Worm (Caenorhabditis elegans) whole organism, L4 larva: ENCODE measurements around the gene bec-1.

ENCODE experiments used
- F10B5.3 ChIP-seq: sonication (generic microtip); optimal IDR thresholded peaks from 2 replicates; lab custom pipeline; 2016; ENCODE audit warnings: mild to moderate bottlenecking, missing genetic modification characterization, missing compliant biosample characterization
- F26F4.8 ChIP-seq: fragments of 200-800 bp; sonication (Bioruptor generic); conservative IDR thresholded peaks from 2 replicates; pipeline ENCODE4 v1.3.6; 2022; ENCODE audit warnings: missing genetic modification characterization, missing compliant biosample characterization
- F37D6.2 ChIP-seq: sonication (generic microtip); optimal IDR thresholded peaks from 2 replicates; lab custom pipeline; 2016; ENCODE audit warnings: mild to moderate bottlenecking, missing genetic modification characterization, missing compliant biosample characterization
- Y48G9A.11 ChIP-seq: fragments of 200-800 bp; sonication (Bioruptor generic); IDR thresholded peaks from 2 replicates; pipeline ENCODE4 v1.3.6; 2022; ENCODE audit warnings: missing genetic modification reagents, missing genetic modification characterization, missing compliant biosample characterization
- Y75B8A.6 ChIP-seq: fragments of 200-800 bp; sonication (Bioruptor generic); IDR thresholded peaks from 2 replicates; pipeline ENCODE4 v1.3.6; 2022; ENCODE audit warnings: missing genetic modification reagents, missing genetic modification characterization, missing compliant biosample characterization
- ZK546.5 ChIP-seq, 2 experiments: sonication (generic microtip); optimal IDR thresholded peaks; 2 replicates each; lab custom pipeline; 2017; ENCODE audit warnings: missing biosample characterization in 2 of 2, missing genetic modification characterization in 2 of 2
- ama-1 ChIP-seq: fragments of 150-350 bp; optimal IDR thresholded peaks from 2 replicates; lab custom pipeline; 2014; ENCODE audit warnings: inconsistent platforms, mixed read lengths
- ceh-20 ChIP-seq: fragments of 200-800 bp; sonication (Bioruptor generic); IDR thresholded peaks from 2 replicates; pipeline ENCODE4 v1.3.6; 2022; ENCODE audit warnings: missing genetic modification reagents, missing genetic modification characterization, missing compliant biosample characterization
- ceh-44 ChIP-seq: fragments of 200-800 bp; sonication (Bioruptor generic); IDR thresholded peaks from 2 replicates; pipeline ENCODE4 v1.3.6; 2022; ENCODE audit warnings: missing genetic modification reagents, missing genetic modification characterization, missing compliant biosample characterization
- ceh-62 ChIP-seq: sonication (generic microtip); optimal IDR thresholded peaks from 2 replicates; lab custom pipeline; 2017; ENCODE audit warnings: missing biosample characterization, missing genetic modification characterization
- ctbp-1 ChIP-seq: fragments of 200-800 bp; sonication (Bioruptor generic); IDR thresholded peaks from 2 replicates; pipeline ENCODE4 v1.3.6; 2022; ENCODE audit warnings: missing genetic modification reagents, missing genetic modification characterization, missing compliant biosample characterization
- daf-16 ChIP-seq, 3 experiments: sonication (generic microtip); optimal IDR thresholded peaks; 2 replicates each; lab custom pipeline; 2016 to 2017; ENCODE audit warnings: missing genetic modification characterization in 3 of 3, missing genetic modification reagents in 3 of 3, mild to moderate bottlenecking in 2 of 3, missing compliant biosample characterization in 2 of 3, missing biosample characterization in 1 of 3, moderate library complexity in 1 of 3
- daf-19 ChIP-seq: fragments of 200-800 bp; sonication (Bioruptor generic); conservative IDR thresholded peaks from 2 replicates; pipeline ENCODE4 v1.3.6; 2022; ENCODE audit warnings: missing genetic modification characterization, missing compliant biosample characterization
- daf-8 ChIP-seq: fragments of 200-800 bp; sonication (Bioruptor generic); IDR thresholded peaks from 2 replicates; pipeline ENCODE4 v1.3.6; 2022; ENCODE audit warnings: missing genetic modification characterization, missing compliant biosample characterization
- dmd-8 ChIP-seq: fragments of 200-800 bp; sonication (Bioruptor generic); IDR thresholded peaks from 2 replicates; pipeline ENCODE4 v1.3.6; 2022; ENCODE audit warnings: missing genetic modification characterization, missing compliant biosample characterization
- dmd-9 ChIP-seq: fragments of 200-800 bp; sonication (Bioruptor generic); IDR thresholded peaks from 2 replicates; pipeline ENCODE4 v1.3.6; 2022; ENCODE audit warnings: missing genetic modification reagents, missing genetic modification characterization, missing compliant biosample characterization
- dpl-1 ChIP-seq: fragments of 150-350 bp; optimal IDR thresholded peaks from 2 replicates; lab custom pipeline; 2014; ENCODE audit warnings: missing biosample characterization, missing genetic modification reagents, missing genetic modification characterization
- duxl-1 ChIP-seq: sonication (generic microtip); optimal IDR thresholded peaks from 2 replicates; lab custom pipeline; 2016; ENCODE audit warnings: mild to moderate bottlenecking, missing genetic modification characterization, moderate library complexity, missing compliant biosample characterization; ENCODE audit not compliant: poor library complexity
- dve-1 ChIP-seq: sonication (generic microtip); optimal IDR thresholded peaks from 2 replicates; lab custom pipeline; 2017; ENCODE audit warnings: antibody characterized with exemption, mild to moderate bottlenecking, missing genetic modification characterization, missing compliant biosample characterization; ENCODE audit not compliant: insufficient read depth
- hlh-30 ChIP-seq: sonication (generic microtip); optimal IDR thresholded peaks from 2 replicates; lab custom pipeline; 2017; ENCODE audit warnings: antibody characterized with exemption, mild to moderate bottlenecking, missing genetic modification characterization, missing compliant biosample characterization; ENCODE audit not compliant: insufficient read depth
- jun-1 ChIP-seq: fragments of 150-350 bp; optimal IDR thresholded peaks from 2 replicates; lab custom pipeline; 2014; ENCODE audit warnings: missing biosample characterization, missing genetic modification reagents, missing genetic modification characterization
- lim-7 ChIP-seq: fragments of 200-800 bp; sonication (Bioruptor generic); IDR thresholded peaks from 2 replicates; pipeline ENCODE4 v1.3.6; 2022; ENCODE audit warnings: missing genetic modification characterization, missing compliant biosample characterization
- lin-1 ChIP-seq: fragments of 200-800 bp; sonication (Bioruptor generic); IDR thresholded peaks from 2 replicates; pipeline ENCODE4 v1.3.6; 2022; ENCODE audit warnings: missing genetic modification reagents, missing genetic modification characterization, missing compliant biosample characterization
- lir-3 ChIP-seq: sonication (generic microtip); optimal IDR thresholded peaks from 2 replicates; lab custom pipeline; 2016; ENCODE audit warnings: mild to moderate bottlenecking, missing genetic modification characterization, missing compliant biosample characterization
- mdl-1 ChIP-seq, 2 experiments: fragments of 150-350 bp in 1 of 2; sonication (generic microtip) in 1 of 2; optimal IDR thresholded peaks; 2 replicates each; lab custom pipeline; 2014 to 2017; ENCODE audit warnings: missing biosample characterization in 2 of 2, missing genetic modification characterization in 2 of 2
- nhr-102 ChIP-seq: sonication (generic microtip); optimal IDR thresholded peaks from 2 replicates; lab custom pipeline; 2016; ENCODE audit warnings: mild to moderate bottlenecking, missing genetic modification characterization, moderate library complexity, missing compliant biosample characterization
- nhr-28 ChIP-seq: fragments of 150-350 bp; optimal IDR thresholded peaks from 2 replicates; lab custom pipeline; 2014; ENCODE audit warnings: missing biosample characterization, missing genetic modification characterization
- nhr-6 ChIP-seq: fragments of 150-350 bp; optimal IDR thresholded peaks from 2 replicates; lab custom pipeline; 2014; ENCODE audit warnings: missing biosample characterization, missing genetic modification characterization
- nhr-76 ChIP-seq: fragments of 150-350 bp; optimal IDR thresholded peaks from 2 replicates; lab custom pipeline; 2014; ENCODE audit warnings: missing biosample characterization, missing genetic modification characterization
- nhr-77 ChIP-seq: fragments of 150-350 bp; optimal IDR thresholded peaks from 2 replicates; lab custom pipeline; 2014; ENCODE audit warnings: missing biosample characterization, missing genetic modification characterization
- pha-4 ChIP-seq, 2 experiments: fragments of 150-350 bp in 1 of 2; fragments of 200-800 bp in 1 of 2; sonication (Bioruptor generic) in 1 of 2; IDR thresholded peaks in 1 of 2; optimal IDR thresholded peaks in 1 of 2; 2 replicates each; pipeline versions ENCODE4 v1.3.6 to Lab custom; 2014 to 2022; ENCODE audit warnings: missing genetic modification characterization in 2 of 2, missing genetic modification reagents in 2 of 2, missing biosample characterization in 1 of 2, missing compliant biosample characterization in 1 of 2
- php-3 ChIP-seq: fragments of 200-800 bp; sonication (Bioruptor generic); IDR thresholded peaks from 2 replicates; pipeline ENCODE4 v1.3.6; 2022; ENCODE audit warnings: missing genetic modification reagents, missing genetic modification characterization, missing compliant biosample characterization
- pqm-1 ChIP-seq: sonication (generic microtip); optimal IDR thresholded peaks from 2 replicates; lab custom pipeline; 2017; ENCODE audit warnings: missing biosample characterization, missing genetic modification characterization
- rbr-2 ChIP-seq: sonication (generic microtip); optimal IDR thresholded peaks from 2 replicates; lab custom pipeline; 2016; ENCODE audit warnings: missing genotype, missing genetic modification characterization, missing compliant biosample characterization
- spr-3 ChIP-seq: fragments of 200-800 bp; sonication (Bioruptor generic); optimal IDR thresholded peaks from 2 replicates; lab custom pipeline; 2018; ENCODE audit warnings: mild to moderate bottlenecking, missing genetic modification characterization, missing compliant biosample characterization
- tra-1 ChIP-seq: fragments of 200-800 bp; sonication (Bioruptor generic); IDR thresholded peaks from 2 replicates; pipeline ENCODE4 v1.3.6; 2022; ENCODE audit warnings: missing genetic modification reagents, missing genetic modification characterization, missing compliant biosample characterization
- unc-62 ChIP-seq, 3 experiments: fragments of 150-350 bp in 1 of 3; sonication (generic microtip); optimal IDR thresholded peaks in 2 of 3; peaks in 1 of 3; 1 replicate in 1 of 3; 2 replicates in 2 of 3; lab custom pipeline; 2014 to 2017; ENCODE audit warnings: missing biosample characterization in 3 of 3, missing genetic modification characterization in 3 of 3, missing genetic modification reagents in 3 of 3, missing genotype in 1 of 3
- zfp-2 ChIP-seq: sonication (generic microtip); optimal IDR thresholded peaks from 2 replicates; lab custom pipeline; 2016; ENCODE audit warnings: mild to moderate bottlenecking, missing genetic modification characterization, missing compliant biosample characterization
- zfp-3 ChIP-seq: fragments of 200-800 bp; sonication (Bioruptor generic); conservative IDR thresholded peaks from 2 replicates; pipeline ENCODE4 v1.3.6; 2022; ENCODE audit warnings: missing genetic modification reagents, missing genetic modification characterization, missing compliant biosample characterization
- zip-11 ChIP-seq: fragments of 200-800 bp; sonication (Bioruptor generic); IDR thresholded peaks from 2 replicates; pipeline ENCODE4 v1.3.6; 2022; ENCODE audit warnings: missing genetic modification characterization, missing compliant biosample characterization
- ztf-11 ChIP-seq: fragments of 150-350 bp; optimal IDR thresholded peaks from 2 replicates; lab custom pipeline; 2014; ENCODE audit warnings: missing biosample characterization, missing genetic modification characterization

bec-1 gene

ce11 chrIV:5678044-5678443, 13.8 kb upstream of the bec-1 start, which contains the start of gene C55C3.4:
Gene C55C3.4 (minus strand): TSS chrIV:5678144.
- no peak for TF ChIP-seq nhr-76 (tag; lab: Kevin White, UChicago)
- no peak for TF ChIP-seq Y75B8A.6 (GFP tag; lab: Robert Waterston, UW)
- TF ChIP-seq pqm-1 = no peak
- no peak for TF ChIP-seq tra-1 (GFP tag; lab: Robert Waterston, UW)
- TF ChIP-seq nhr-28 (tag; lab: Kevin White, UChicago) = no peak
- TF ChIP-seq lin-1 = no peak
- TF ChIP-seq ceh-44 = no peak
- no peak for TF ChIP-seq ZK546.5 (tag; optimal IDR thresholded peaks at IDR 0.05; lab: Kevin White, UChicago)
- no peak for TF ChIP-seq lim-7 (GFP tag; lab: Robert Waterston, UW)

- TF ChIP-seq rbr-2 (no peak), lir-3 (no peak), dmd-8 (GFP tag; lab: Robert Waterston, UW) (no peak), unc-62 (GFP tag; optimal IDR thresholded peaks at IDR 0.05 in 1 of 2; lab: Kevin White, UChicago) (no peak), unc-62 (tag; optimal IDR thresholded peaks at IDR 0.05; lab: Kevin White, UChicago) (no peak)
Measured at ce11 chrIV:5674435-5674834, 10.2 kb upstream of the bec-1 start, which contains the start of gene srd-5. Gene srd-5 (minus strand): TSS chrIV:5674535.

ce11 chrIV:5671325-5671724, 7.1 kb upstream of the bec-1 start:
- TF ChIP-seq php-3 (GFP tag; lab: Robert Waterston, UW) (no peak), dmd-8 (GFP tag; lab: Robert Waterston, UW) (no peak), pha-4 (GFP tag; IDR thresholded peaks at IDR 0.05; lab: Robert Waterston, UW) (no peak), pha-4 (tag; optimal IDR thresholded peaks at IDR 0.05; lab: Kevin White, UChicago) (no peak), Y48G9A.11 (GFP tag; lab: Robert Waterston, UW) (no peak), F37D6.2 (tag; lab: Kevin White, UChicago) (no peak), ceh-20 (no peak), daf-8 (GFP tag; lab: Robert Waterston, UW) (no peak), zfp-2 (no peak), zfp-3 (GFP tag; lab: Robert Waterston, UW) (no peak), nhr-77 (tag; lab: Kevin White, UChicago) (no peak), ceh-62 (tag; lab: Kevin White, UChicago) (no peak), spr-3 (GFP tag; lab: Kevin White, UChicago) (no peak), ztf-11 (tag; lab: Kevin White, UChicago) (no peak), jun-1 (tag; lab: Kevin White, UChicago) (no peak), dmd-9 (GFP tag; lab: Robert Waterston, UW) (no peak), ama-1 (lab: Kevin White, UChicago) (no peak), duxl-1 (tag; lab: Kevin White, UChicago) (no peak), nhr-6 (no peak)

- TF ChIP-seq unc-62 (GFP tag; optimal IDR thresholded peaks at IDR 0.05 in 1 of 2; lab: Kevin White, UChicago) = no peak
- no peak for TF ChIP-seq unc-62 (tag; optimal IDR thresholded peaks at IDR 0.05; lab: Kevin White, UChicago)
- TF ChIP-seq dve-1 (tag; lab: Kevin White, UChicago) = peak; percentile 40
- no peak for TF ChIP-seq daf-19
- TF ChIP-seq daf-16 (GFP tag; optimal IDR thresholded peaks at IDR 0.05; lab: Kevin White, UChicago) = no peak
- peak; percentile 89 for TF ChIP-seq daf-16 (tag; optimal IDR thresholded peaks at IDR 0.05; lab: Kevin White, UChicago)
- TF ChIP-seq, all 104 proteins: peak for 2
Measured at ce11 chrIV:5669459-5669858, 5.2 kb upstream of the bec-1 start, which contains the start of gene T19E7.6. Gene T19E7.6 (minus strand): TSS chrIV:5669503.

ce11 chrIV:5667191-5667590, 3.0 kb upstream of the bec-1 start:
- TF ChIP-seq lim-7 (GFP tag; lab: Robert Waterston, UW) = no peak
- TF ChIP-seq pha-4 (GFP tag; IDR thresholded peaks at IDR 0.05; lab: Robert Waterston, UW) = no peak
- no peak for TF ChIP-seq pha-4 (tag; optimal IDR thresholded peaks at IDR 0.05; lab: Kevin White, UChicago)
- no peak for TF ChIP-seq F10B5.3 (tag; lab: Kevin White, UChicago)
- 0 out of 2 replicates have a peak, but pooled peaks have one; percentile 17 for TF ChIP-seq ceh-20
- peak; percentile 5 for TF ChIP-seq rbr-2
- TF ChIP-seq ctbp-1 (GFP tag; lab: Robert Waterston, UW) = 0 out of 2 replicates have a peak, but pooled peaks have one; percentile 19
- TF ChIP-seq mdl-1 (tag; optimal IDR thresholded peaks at IDR 0.05; lab: Kevin White, UChicago) = peak in 1 of 2 experiments; percentile 57
- no peak for TF ChIP-seq F26F4.8 (GFP tag; lab: Robert Waterston, UW)
- peak; percentile 11 for TF ChIP-seq dpl-1
- TF ChIP-seq zip-11 = no peak
- no peak for TF ChIP-seq pqm-1
- peak; percentile 71 for TF ChIP-seq dve-1 (tag; lab: Kevin White, UChicago)
- TF ChIP-seq nhr-28 (tag; lab: Kevin White, UChicago) = peak; percentile 50
- no peak for TF ChIP-seq ama-1 (lab: Kevin White, UChicago)
- no peak for TF ChIP-seq nhr-102
- TF ChIP-seq hlh-30 (tag; lab: Kevin White, UChicago) = peak; percentile 45
- TF ChIP-seq duxl-1 (tag; lab: Kevin White, UChicago) = peak; percentile 15
